Worm (Caenorhabditis elegans) whole organism, midembryonic: ENCODE results near the gene Y110A2AL.5.

Experiments
- T22C8.4 ChIP-seq: fragments of 200-800 bp; sonication (Bioruptor generic); IDR thresholded peaks from 2 replicates; pipeline ENCODE4 v1.3.6; 2022; ENCODE audit warnings: missing genetic modification characterization, missing compliant biosample characterization
- klf-2 ChIP-seq: fragments of 200-800 bp; sonication (Bioruptor generic); conservative IDR thresholded peaks from 2 replicates; pipeline ENCODE4 v1.3.6; 2022; ENCODE audit warnings: missing genetic modification reagents, missing genetic modification characterization, missing compliant biosample characterization
- med-1 ChIP-seq: sonication (generic microtip); optimal IDR thresholded peaks from 2 replicates; lab custom pipeline; 2017; ENCODE audit warnings: missing genetic modification characterization, mild to moderate bottlenecking, missing compliant biosample characterization, antibody characterized with exemption, missing genetic modification reagents; ENCODE audit not compliant: insufficient read depth
- ref-1 ChIP-seq: fragments of 200-800 bp; sonication (Bioruptor generic); conservative IDR thresholded peaks from 2 replicates; pipeline ENCODE4 v1.3.6; 2022; ENCODE audit warnings: missing genetic modification reagents, missing genetic modification characterization, missing compliant biosample characterization
- tab-1 ChIP-seq: fragments of 200-800 bp; sonication (Bioruptor generic); IDR thresholded peaks from 2 replicates; pipeline ENCODE4 v1.3.6; 2022; ENCODE audit warnings: missing genetic modification characterization, missing compliant biosample characterization
- ztf-29 ChIP-seq: fragments of 200-800 bp; sonication (Bioruptor generic); IDR thresholded peaks from 2 replicates; pipeline ENCODE4 v1.3.6; 2022; ENCODE audit warnings: missing genetic modification reagents, missing genetic modification characterization, missing compliant biosample characterization

ce11 chrII:2841529-2841928, 22.8 kb upstream of the Y110A2AL.5 start, which contains the start of gene Y110A2AL.6:
- TF ChIP-seq med-1 (no peak), T22C8.4 (GFP tag; lab: Robert Waterston, UW) (no peak), tab-1 (GFP tag; lab: Robert Waterston, UW) (no peak), ref-1 (GFP tag; lab: Robert Waterston, UW) (no peak), ztf-29 (GFP tag; lab: Robert Waterston, UW) (no peak), klf-2 (GFP tag; lab: Robert Waterston, UW) (no peak)
